Worm (Caenorhabditis elegans) whole organism, L1 larva: ENCODE results near the gene rnp-3.
"Not testable (repeated sequence)": the region's sequence is repeated elsewhere in the genome, so short reads cannot be mapped to it uniquely, and the experiment has no call there.

Source experiments
- C16A3.4 ChIP-seq: fragments of 150-350 bp; optimal IDR thresholded peaks from 2 replicates; lab custom pipeline; 2014; ENCODE audit warnings: missing biosample characterization, missing genetic modification characterization
- F16B12.6 ChIP-seq: fragments of 150-350 bp; optimal IDR thresholded peaks from 2 replicates; lab custom pipeline; 2014; ENCODE audit warnings: missing biosample characterization, missing genetic modification characterization
- ceh-88 ChIP-seq: fragments of 200-800 bp; sonication (Bioruptor generic); IDR thresholded peaks from 2 replicates; pipeline ENCODE4 v1.3.6; 2022; ENCODE audit warnings: missing genetic modification characterization, missing compliant biosample characterization
- dpl-1 ChIP-seq, 3 experiments: fragments of 150-350 bp in 2 of 3; sonication (generic microtip) in 1 of 3; optimal IDR thresholded peaks; 2 replicates each; lab custom pipeline; 2014 to 2017; ENCODE audit warnings: missing biosample characterization in 3 of 3, missing genetic modification characterization in 3 of 3, missing genetic modification reagents in 3 of 3
- dsc-1 ChIP-seq: sonication (generic microtip); optimal IDR thresholded peaks from 2 replicates; lab custom pipeline; 2016; ENCODE audit warnings: mild to moderate bottlenecking, missing genetic modification characterization, missing compliant biosample characterization
- efl-1 ChIP-seq, 4 experiments: fragments of 150-350 bp; optimal IDR thresholded peaks in 3 of 4; peaks in 1 of 4; 1 replicate in 1 of 4; 2 replicates in 3 of 4; lab custom pipeline; 2014; ENCODE audit warnings: missing biosample characterization in 2 of 4, missing genetic modification characterization in 2 of 4, missing genetic modification reagents in 2 of 4
- egl-13 ChIP-seq: sonication (generic microtip); optimal IDR thresholded peaks from 2 replicates; lab custom pipeline; 2016; ENCODE audit warnings: missing genotype, missing genetic modification reagents, missing genetic modification characterization, missing compliant biosample characterization
- fkh-8 ChIP-seq: sonication (generic microtip); optimal IDR thresholded peaks from 2 replicates; lab custom pipeline; 2016; ENCODE audit warnings: mild to moderate bottlenecking, missing genetic modification characterization, missing compliant biosample characterization
- fos-1 ChIP-seq: fragments of 150-350 bp; optimal IDR thresholded peaks from 2 replicates; lab custom pipeline; 2014; ENCODE audit warnings: missing biosample characterization, missing genetic modification characterization
- grh-1 ChIP-seq: fragments of 200-800 bp; sonication (Bioruptor generic); IDR thresholded peaks from 2 replicates; pipeline ENCODE4 v1.3.6; 2022; ENCODE audit warnings: missing genetic modification reagents, missing genetic modification characterization, missing compliant biosample characterization
- hlh-4 ChIP-seq: sonication (generic microtip); optimal IDR thresholded peaks from 2 replicates; lab custom pipeline; 2016; ENCODE audit warnings: mild to moderate bottlenecking, missing genetic modification characterization, missing compliant biosample characterization
- isw-1 ChIP-seq: fragments of 200-800 bp; sonication (Bioruptor generic); IDR thresholded peaks from 2 replicates; pipeline ENCODE4 v1.3.6; 2022; ENCODE audit warnings: missing genetic modification characterization, missing compliant biosample characterization
- lin-14 ChIP-seq: fragments of 200-800 bp; sonication (Bioruptor generic); optimal IDR thresholded peaks from 2 replicates; lab custom pipeline; 2018; ENCODE audit warnings: mild to moderate bottlenecking, missing genetic modification characterization, moderate library complexity, missing compliant biosample characterization
- lin-15B ChIP-seq: fragments of 150-350 bp; sonication (generic microtip); optimal IDR thresholded peaks from 3 replicates; lab custom pipeline; 2014; ENCODE audit warnings: missing biosample characterization, missing genetic modification characterization
- lin-35 ChIP-seq, 2 experiments: fragments of 150-350 bp; optimal IDR thresholded peaks; 2 replicates each; lab custom pipeline; 2014; ENCODE audit warnings: missing biosample characterization in 2 of 2, missing genetic modification characterization in 2 of 2, missing genetic modification reagents in 2 of 2
- lsy-2 ChIP-seq, 2 experiments: fragments of 150-350 bp; optimal IDR thresholded peaks; 2 replicates each; lab custom pipeline; 2014; ENCODE audit warnings: missing biosample characterization in 2 of 2, missing genetic modification characterization in 2 of 2
- mab-9 ChIP-seq: fragments of 200-800 bp; sonication (Bioruptor generic); IDR thresholded peaks from 2 replicates; pipeline ENCODE4 v1.3.6; 2022; ENCODE audit warnings: missing genetic modification reagents, missing genetic modification characterization, missing compliant biosample characterization
- nhr-19 ChIP-seq: fragments of 200-800 bp; sonication (Bioruptor generic); conservative IDR thresholded peaks from 2 replicates; pipeline ENCODE4 v1.3.6; 2022; ENCODE audit warnings: missing genetic modification characterization, missing compliant biosample characterization
- nhr-20 ChIP-seq: sonication (generic microtip); optimal IDR thresholded peaks from 2 replicates; lab custom pipeline; 2016; ENCODE audit warnings: mild to moderate bottlenecking, missing genetic modification characterization, missing compliant biosample characterization
- nhr-47 ChIP-seq: sonication (generic microtip); optimal IDR thresholded peaks from 2 replicates; lab custom pipeline; 2016; ENCODE audit warnings: mild to moderate bottlenecking, missing genetic modification characterization, moderate library complexity, missing compliant biosample characterization
- nhr-71 ChIP-seq: sonication (generic microtip); optimal IDR thresholded peaks from 2 replicates; lab custom pipeline; 2016; ENCODE audit warnings: mild to moderate bottlenecking, missing genetic modification characterization, moderate library complexity, missing compliant biosample characterization
- nhr-85 ChIP-seq: sonication (generic microtip); peaks from one replicate; lab custom pipeline; 2016; ENCODE audit warnings: missing genetic modification characterization, inconsistent platforms, missing compliant biosample characterization
- nhr-90 ChIP-seq: sonication (generic microtip); optimal IDR thresholded peaks from 2 replicates; lab custom pipeline; 2016; ENCODE audit warnings: mild to moderate bottlenecking, missing genetic modification characterization, missing compliant biosample characterization; ENCODE audit not compliant: poor library complexity
- rnt-1 ChIP-seq: sonication (generic microtip); optimal IDR thresholded peaks from 2 replicates; lab custom pipeline; 2016; ENCODE audit warnings: mild to moderate bottlenecking, missing genetic modification characterization, moderate library complexity, missing compliant biosample characterization
- snu-23 ChIP-seq: sonication (generic microtip); optimal IDR thresholded peaks from 2 replicates; lab custom pipeline; 2016; ENCODE audit warnings: missing genetic modification characterization, missing compliant biosample characterization
- swsn-7 ChIP-seq: sonication (generic microtip); optimal IDR thresholded peaks from 2 replicates; lab custom pipeline; 2016; ENCODE audit warnings: missing genetic modification characterization, missing compliant biosample characterization
- tbx-2 ChIP-seq: sonication (generic microtip); optimal IDR thresholded peaks from 2 replicates; lab custom pipeline; 2016; ENCODE audit warnings: missing genetic modification characterization, missing compliant biosample characterization
- unc-86 ChIP-seq: sonication (generic microtip); optimal IDR thresholded peaks from 2 replicates; lab custom pipeline; 2016; ENCODE audit warnings: missing genetic modification characterization, missing compliant biosample characterization
- unc-98 ChIP-seq: fragments of 200-800 bp; sonication (Bioruptor generic); IDR thresholded peaks from 2 replicates; pipeline ENCODE4 v1.3.6; 2022; ENCODE audit warnings: missing genetic modification characterization, missing compliant biosample characterization
- vab-15 ChIP-seq: sonication (generic microtip); optimal IDR thresholded peaks from 2 replicates; lab custom pipeline; 2017; ENCODE audit warnings: missing genotype, mild to moderate bottlenecking, missing genetic modification characterization, missing compliant biosample characterization
- xbp-1 ChIP-seq: sonication (generic microtip); optimal IDR thresholded peaks from 2 replicates; lab custom pipeline; 2016; ENCODE audit warnings: missing genetic modification characterization, missing compliant biosample characterization
- ztf-4 ChIP-seq: fragments of 150-350 bp; optimal IDR thresholded peaks from 2 replicates; lab custom pipeline; 2014; ENCODE audit warnings: missing biosample characterization, missing genetic modification characterization

rnp-3 gene

ce11 chrIV:4178424-4178823 is 4.5 kb downstream of the rnp-3 start, which contains the start of gene tsen-34:
Gene tsen-34, plus strand, starts transcription at chrIV:4178457.
- TF ChIP-seq isw-1 (GFP tag; lab: Robert Waterston, UW), result no peak
- no peak for TF ChIP-seq ztf-4
- no peak for TF ChIP-seq efl-1 (optimal IDR thresholded peaks at IDR 0.05; lab: Kevin White, UChicago)
- TF ChIP-seq efl-1 (GFP tag; optimal IDR thresholded peaks at IDR 0.05 in 1 of 2; lab: Kevin White, UChicago), result peak in 1 of 2 experiments; percentile 91
- peak; percentile 76 for TF ChIP-seq nhr-85
- TF ChIP-seq, all 84 proteins: peak for 2

ce11 chrIV:4180032-4180431 is 6.1 kb downstream of the rnp-3 start:
- peak; percentile 35 for TF ChIP-seq vab-15 (tag; lab: Kevin White, UChicago)
- TF ChIP-seq lsy-2 (tag; optimal IDR thresholded peaks at IDR 0.05; lab: Kevin White, UChicago), result peak in 1 of 2 experiments; percentile 36
- peak in 1 of 2 experiments; percentile 15 for TF ChIP-seq efl-1 (optimal IDR thresholded peaks at IDR 0.05; lab: Kevin White, UChicago)
- peak in 1 of 2 experiments; percentile 63 for TF ChIP-seq efl-1 (GFP tag; optimal IDR thresholded peaks at IDR 0.05 in 1 of 2; lab: Kevin White, UChicago)

ce11 chrIV:4184767-4185166 is 10.9 kb downstream of the rnp-3 start:
- TF ChIP-seq efl-1 (optimal IDR thresholded peaks at IDR 0.05; lab: Kevin White, UChicago) (peak; percentile 47 to 71), efl-1 (GFP tag; optimal IDR thresholded peaks at IDR 0.05 in 1 of 2; lab: Kevin White, UChicago) (peak; percentile 74 to 97), F16B12.6 (tag; lab: Kevin White, UChicago) (peak; percentile 46), xbp-1 (tag; lab: Kevin White, UChicago) (peak; percentile 42), nhr-47 (tag; lab: Kevin White, UChicago) (peak; percentile 74), dsc-1 (tag; lab: Kevin White, UChicago) (peak; percentile 22), nhr-20 (tag; lab: Kevin White, UChicago) (peak; percentile 40), rnt-1 (tag; lab: Kevin White, UChicago) (peak; percentile 62), snu-23 (peak; percentile 47), grh-1 (peak; percentile 99), tbx-2 (peak; percentile 44), lsy-2 (tag; optimal IDR thresholded peaks at IDR 0.05; lab: Kevin White, UChicago) (peak; percentile 64 to 76), lin-15B (tag; lab: Kevin White, UChicago) (peak; percentile 27), nhr-19 (GFP tag; lab: Robert Waterston, UW) (peak; percentile 98), isw-1 (GFP tag; lab: Robert Waterston, UW) (peak; percentile 98), unc-86 (tag; lab: Kevin White, UChicago) (peak; percentile 22), nhr-85 (peak; percentile 66), unc-98 (GFP tag; lab: Robert Waterston, UW) (peak; percentile 87), fkh-8 (tag; lab: Kevin White, UChicago) (peak; percentile 16), swsn-7 (tag; lab: Kevin White, UChicago) (peak; percentile 40), nhr-71 (tag; lab: Kevin White, UChicago) (peak; percentile 74), mab-9 (GFP tag; lab: Robert Waterston, UW) (peak; percentile 92), nhr-90 (tag; lab: Kevin White, UChicago) (peak; percentile 45), lin-14 (GFP tag; lab: Kevin White, UChicago) (peak; percentile 45), ceh-88 (GFP tag; lab: Robert Waterston, UW) (peak; percentile 97), dpl-1 (GFP tag; optimal IDR thresholded peaks at IDR 0.05; lab: Kevin White, UChicago) (peak; percentile 43 to 71 (median 64)), lin-35 (GFP tag; optimal IDR thresholded peaks at IDR 0.05; lab: Kevin White, UChicago) (peak; percentile 58 to 71), egl-13 (tag; lab: Kevin White, UChicago) (peak; percentile 31)

ce11 chrIV:4186099-4186498 is 12.2 kb downstream of the rnp-3 start, which contains the start of gene K08D10.11:
Gene K08D10.11, minus strand, starts transcription at chrIV:4186199.
- not testable (repeated sequence) for TF ChIP-seq fos-1 (tag; lab: Kevin White, UChicago); dpl-1 (GFP tag; optimal IDR thresholded peaks at IDR 0.05; lab: Kevin White, UChicago); hlh-4 (tag; lab: Kevin White, UChicago)

- not testable (repeated sequence) for TF ChIP-seq lin-35 (GFP tag; optimal IDR thresholded peaks at IDR 0.05; lab: Kevin White, UChicago); nhr-85; C16A3.4 (tag; lab: Kevin White, UChicago)
- TF ChIP-seq, all 84 proteins: peak for 0; not testable (repeated sequence) for 84
Measured at ce11 chrIV:4196729-4197128, 22.8 kb downstream of the rnp-3 start, which contains the start of gene K06B9.6. Gene K06B9.6, minus strand, starts transcription at chrIV:4196829.
